Fruit fly (Drosophila melanogaster): ENCODE data around the gene AIF.
A peak's percentile ranks its signal among the peaks of the same experiment; 100 is the strongest.

AIF gene

dm6 chr2L:2177969-2178809 is 26.6 kb downstream of the AIF start, which contains the start of gene aop (continued):
- TF ChIP-seq ERR (GFP tag; optimal IDR thresholded peaks at IDR 0.05) (no peak), ci (GFP tag; IDR thresholded peaks at IDR 0.05) (peak; percentile 75; the same call in 2 of the 3 replicates), Deaf1 (tag; optimal IDR thresholded peaks at IDR 0.05) (peak; percentile 88), CG8944 (GFP tag; optimal IDR thresholded peaks at IDR 0.05) (peak; percentile 10), chif (GFP tag; optimal IDR thresholded peaks at IDR 0.05) (no peak), cas (GFP tag; IDR thresholded peaks at IDR 0.05) (no peak), CG32772 (GFP tag; IDR thresholded peaks at IDR 0.05) (no peak), ase (GFP tag; IDR thresholded peaks at IDR 0.05) (no peak), chn (GFP tag; optimal IDR thresholded peaks at IDR 0.05) (no peak), peb (GFP tag; IDR thresholded peaks at IDR 0.05) (no peak), gro (GFP tag; optimal IDR thresholded peaks at IDR 0.05) (peak; percentile 71), nerfin-1 (tag; optimal IDR thresholded peaks at IDR 0.05) (no peak), pum (GFP tag; optimal IDR thresholded peaks at IDR 0.05) (no peak), MBD-R2 (GFP tag; IDR thresholded peaks at IDR 0.05) (no peak), BtbVII (GFP tag; optimal IDR thresholded peaks at IDR 0.05) (no peak), YL-1 (GFP tag; optimal IDR thresholded peaks at IDR 0.05) (peak; percentile 14), sima (GFP tag; optimal IDR thresholded peaks at IDR 0.05) (no peak), Dfd (GFP tag; optimal IDR thresholded peaks at IDR 0.05) (no peak), disco-r (GFP tag; optimal IDR thresholded peaks at IDR 0.05) (no peak), CG9437 (GFP tag; optimal IDR thresholded peaks at IDR 0.05) (no peak), Sry-δ (GFP tag; optimal IDR thresholded peaks at IDR 0.05) (no peak), trh (GFP tag; optimal IDR thresholded peaks at IDR 0.05) (no peak), CG12104 (GFP tag; optimal IDR thresholded peaks at IDR 0.05) (no peak), scrt (GFP tag; optimal IDR thresholded peaks at IDR 0.05) (peak; percentile 42), Lim3 (GFP tag; IDR thresholded peaks at IDR 0.05) (no peak), dpn (GFP tag; optimal IDR thresholded peaks at IDR 0.05) (peak in 1 of 2 experiments; percentile 43), pzg (GFP tag; optimal IDR thresholded peaks at IDR 0.05) (no peak), tll (GFP tag; optimal IDR thresholded peaks at IDR 0.05) (peak in 1 of 2 experiments; percentile 77), bab2 (GFP tag; optimal IDR thresholded peaks at IDR 0.05) (no peak), hb (GFP tag; IDR thresholded peaks at IDR 0.05; ENCODE audit: partially characterized antibody) (no peak), pho (GFP tag; optimal IDR thresholded peaks at IDR 0.05) (no peak), CG12744 (GFP tag; optimal IDR thresholded peaks at IDR 0.05) (no peak), hth (optimal IDR thresholded peaks at IDR 0.05) (no peak), Dref (GFP tag; IDR thresholded peaks at IDR 0.05) (no peak), ap (GFP tag; IDR thresholded peaks at IDR 0.05) (no peak), ewg (GFP tag; optimal IDR thresholded peaks at IDR 0.05) (peak; percentile 93), Abd-B (GFP tag; optimal IDR thresholded peaks at IDR 0.05) (no peak), CG15601 (tag; optimal IDR thresholded peaks at IDR 0.05) (peak; percentile 25), Hr39 (optimal IDR thresholded peaks at IDR 0.05) (no peak), CG5180 (GFP tag; optimal IDR thresholded peaks at IDR 0.05) (peak; percentile 95), aop (GFP tag; IDR thresholded peaks at IDR 0.05) (peak; percentile 91), Bdp1 (GFP tag; optimal IDR thresholded peaks at IDR 0.05) (peak; percentile 34), nmo (GFP tag; optimal IDR thresholded peaks at IDR 0.05) (peak; percentile 6), CG10209 (GFP tag; optimal IDR thresholded peaks at IDR 0.05) (no peak), CG31365 (tag; optimal IDR thresholded peaks at IDR 0.05) (no peak), repo (GFP tag; optimal IDR thresholded peaks at IDR 0.05) (no peak), CG34224 (GFP tag; IDR thresholded peaks at IDR 0.05; ENCODE audit: partially characterized antibody) (0 out of 3 replicates have a peak, but pooled peaks have one; percentile 41), Hand (GFP tag; optimal IDR thresholded peaks at IDR 0.05) (no peak), CG18262 (tag; optimal IDR thresholded peaks at IDR 0.05) (peak; percentile 24), abd-A (tag; optimal IDR thresholded peaks at IDR 0.05) (peak; percentile 57)
